Worm (Caenorhabditis elegans): ENCODE data around the gene ugt-17.
A peak's percentile ranks its signal among the peaks of the same experiment; 100 is the strongest.

ugt-17 gene

ce11 chrV:10130195-10130594 is 25.4 kb upstream of the ugt-17 start, which contains the start of gene aos-1:
Gene aos-1, minus strand, starts transcription at chrV:10130295.
- TF ChIP-seq sox-2 (GFP tag; IDR thresholded peaks at IDR 0.05): no peak
- no peak for TF ChIP-seq ceh-30 (tag; optimal IDR thresholded peaks at IDR 0.05)
- no peak for TF ChIP-seq ceh-34 (tag; optimal IDR thresholded peaks at IDR 0.05)
- TF ChIP-seq fax-1 (tag; optimal IDR thresholded peaks at IDR 0.05): no peak
- no peak for TF ChIP-seq rnt-1 (tag; optimal IDR thresholded peaks at IDR 0.05)
- TF ChIP-seq npax-4 (tag; optimal IDR thresholded peaks at IDR 0.05): no peak
- TF ChIP-seq ref-2 (tag; optimal IDR thresholded peaks at IDR 0.05): no peak
- TF ChIP-seq unc-55 (GFP tag; optimal IDR thresholded peaks at IDR 0.05): no peak
- TF ChIP-seq sdc-2 (tag; optimal IDR thresholded peaks at IDR 0.05): no peak
- TF ChIP-seq T23F11.4 (GFP tag; optimal IDR thresholded peaks at IDR 0.05): no peak
- no peak for TF ChIP-seq pros-1 (tag; optimal IDR thresholded peaks at IDR 0.05)
- TF ChIP-seq ceh-9 (tag; optimal IDR thresholded peaks at IDR 0.05): no peak

ce11 chrV:10124799-10125548 is 20.2 kb upstream of the ugt-17 start, which contains the start of gene C08B6.10:
Gene C08B6.10, plus strand, starts transcription at chrV:10125498.
- TF ChIP-seq elt-2 (tag; optimal IDR thresholded peaks at IDR 0.05) (peak; percentile 81), pha-4 (tag; optimal IDR thresholded peaks at IDR 0.05) (no peak)

ce11 chrV:10123324-10123723 is 18.6 kb upstream of the ugt-17 start, which contains the start of gene C08B6.6:
Gene C08B6.6, plus strand, starts transcription at chrV:10123624.
- TF ChIP-seq ceh-18 (tag; optimal IDR thresholded peaks at IDR 0.05) (no peak), T23F11.4 (GFP tag; optimal IDR thresholded peaks at IDR 0.05) (no peak), tbx-2 (tag; optimal IDR thresholded peaks at IDR 0.05) (no peak), ztf-16 (tag; optimal IDR thresholded peaks at IDR 0.05) (no peak)

- TF ChIP-seq ceh-2 (tag; optimal IDR thresholded peaks at IDR 0.05) (no peak), ceh-6 (GFP tag; optimal IDR thresholded peaks at IDR 0.05) (no peak), che-1 (tag; optimal IDR thresholded peaks at IDR 0.05) (no peak), F13H6.1 (tag; optimal IDR thresholded peaks at IDR 0.05) (no peak), unc-3 (GFP tag; conservative IDR thresholded peaks at IDR 0.05) (no peak), unc-3 (tag; optimal IDR thresholded peaks at IDR 0.05) (no peak), ceh-14 (tag; optimal IDR thresholded peaks at IDR 0.05) (no peak), mec-3 (tag; optimal IDR thresholded peaks at IDR 0.05; ENCODE audit: borderline replicate concordance) (no peak), hlh-13 (GFP tag; optimal IDR thresholded peaks at IDR 0.05) (no peak), Y22D7AL.16 (tag; optimal IDR thresholded peaks at IDR 0.05) (no peak), pat-9 (tag; optimal IDR thresholded peaks at IDR 0.05) (no peak), C08G9.2 (tag; optimal IDR thresholded peaks at IDR 0.05) (no peak), ceh-34 (tag; optimal IDR thresholded peaks at IDR 0.05) (no peak), npax-4 (tag; optimal IDR thresholded peaks at IDR 0.05) (no peak), K09A11.1 (tag; optimal IDR thresholded peaks at IDR 0.05; ENCODE audit: insufficient read depth) (no peak), nfya-1 (tag; optimal IDR thresholded peaks at IDR 0.05) (no peak), zip-5 (tag; optimal IDR thresholded peaks at IDR 0.05) (no peak), odd-2 (tag; optimal IDR thresholded peaks at IDR 0.05) (no peak)
These were observed 17.9 kb upstream of the ugt-17 start, which contains the start of gene srxa-19 for ce11 chrV:10122670-10123069. Gene srxa-19, minus strand, starts transcription at chrV:10122770.

ce11 chrV:10120898-10121297 is 16.1 kb upstream of the ugt-17 start, which contains the start of gene srxa-18:
Gene srxa-18, minus strand, starts transcription at chrV:10120997.
- no peak for TF ChIP-seq ref-2 (tag; optimal IDR thresholded peaks at IDR 0.05)
- no peak for TF ChIP-seq K09A11.1 (tag; optimal IDR thresholded peaks at IDR 0.05; ENCODE audit: insufficient read depth)
- TF ChIP-seq pqm-1 (tag; optimal IDR thresholded peaks at IDR 0.05): no peak
